Worm (Caenorhabditis elegans) whole organism, mixed stage, embryonic: Measurements from ENCODE around the gene srbc-51.

Experiments used
- M03D4.4 ChIP-seq: sonication (generic microtip); optimal IDR thresholded peaks from 2 replicates; lab custom pipeline; 2017; ENCODE audit warnings: mild to moderate bottlenecking, missing genetic modification characterization, missing compliant biosample characterization
- bed-3 ChIP-seq: fragments of 200-800 bp; sonication (Bioruptor generic); optimal IDR thresholded peaks from 3 replicates; lab custom pipeline; 2018; ENCODE audit warnings: mild to moderate bottlenecking, missing genetic modification characterization, moderate library complexity, missing compliant biosample characterization
- blmp-1 ChIP-seq: fragments of 150-350 bp; optimal IDR thresholded peaks from 2 replicates; lab custom pipeline; 2014; ENCODE audit warnings: missing biosample characterization, missing genetic modification characterization
- ceh-39 ChIP-seq: fragments of 150-350 bp; optimal IDR thresholded peaks from 2 replicates; lab custom pipeline; 2014; ENCODE audit warnings: missing biosample characterization, missing genetic modification characterization
- ceh-43 ChIP-seq: fragments of 200-800 bp; sonication (Bioruptor generic); optimal IDR thresholded peaks from 2 replicates; lab custom pipeline; 2018; ENCODE audit warnings: mild to moderate bottlenecking, missing genetic modification characterization, moderate library complexity, missing compliant biosample characterization
- ceh-83 ChIP-seq: fragments of 200-800 bp; sonication (Bioruptor generic); optimal IDR thresholded peaks from 2 replicates; lab custom pipeline; 2018; ENCODE audit warnings: mild to moderate bottlenecking, missing genetic modification characterization, missing compliant biosample characterization
- ces-1 ChIP-seq: fragments of 150-350 bp; optimal IDR thresholded peaks from 2 replicates; lab custom pipeline; 2014; ENCODE audit warnings: missing biosample characterization, missing genetic modification reagents, missing genetic modification characterization
- cnd-1 ChIP-seq: fragments of 200-800 bp; sonication (Bioruptor generic); optimal IDR thresholded peaks from 2 replicates; lab custom pipeline; 2018; ENCODE audit warnings: mild to moderate bottlenecking, missing genetic modification characterization, missing compliant biosample characterization
- drap-1 ChIP-seq: fragments of 200-800 bp; sonication (Bioruptor generic); optimal IDR thresholded peaks from 3 replicates; lab custom pipeline; 2018; ENCODE audit warnings: mild to moderate bottlenecking, missing genetic modification characterization, missing compliant biosample characterization
- elt-1 ChIP-seq: sonication (generic microtip); optimal IDR thresholded peaks from 2 replicates; lab custom pipeline; 2017; ENCODE audit warnings: missing genetic modification characterization, mild to moderate bottlenecking, missing compliant biosample characterization, antibody characterized with exemption, moderate library complexity, borderline replicate concordance; ENCODE audit not compliant: insufficient read depth
- flh-1 ChIP-seq: fragments of 200-800 bp; sonication (Bioruptor generic); optimal IDR thresholded peaks from 2 replicates; lab custom pipeline; 2018; ENCODE audit warnings: mild to moderate bottlenecking, missing genetic modification characterization, moderate library complexity, missing compliant biosample characterization
- ham-2 ChIP-seq: fragments of 200-800 bp; sonication (Bioruptor generic); optimal IDR thresholded peaks from 2 replicates; lab custom pipeline; 2018; ENCODE audit warnings: mild to moderate bottlenecking, missing genetic modification characterization, missing compliant biosample characterization
- hlh-1 ChIP-seq: fragments of 150-350 bp; optimal IDR thresholded peaks from 2 replicates; lab custom pipeline; 2014; ENCODE audit warnings: missing biosample characterization, missing genetic modification reagents, missing genetic modification characterization
- lin-32 ChIP-seq: fragments of 200-800 bp; sonication (Bioruptor generic); optimal IDR thresholded peaks from 2 replicates; lab custom pipeline; 2018; ENCODE audit warnings: mild to moderate bottlenecking, missing genetic modification characterization, missing compliant biosample characterization
- lsy-2 ChIP-seq: fragments of 150-350 bp; optimal IDR thresholded peaks from 2 replicates; lab custom pipeline; 2014; ENCODE audit warnings: missing biosample characterization, missing genetic modification characterization
- mab-5 ChIP-seq: fragments of 150-350 bp; optimal IDR thresholded peaks from 2 replicates; lab custom pipeline; 2014; ENCODE audit warnings: missing biosample characterization, missing genetic modification characterization
- mep-1 ChIP-seq: fragments of 150-350 bp; optimal IDR thresholded peaks from 2 replicates; lab custom pipeline; 2017; ENCODE audit warnings: missing biosample characterization, missing genetic modification reagents, missing genetic modification characterization, inconsistent platforms
- mls-2 ChIP-seq: sonication (generic microtip); optimal IDR thresholded peaks from 2 replicates; lab custom pipeline; 2016; ENCODE audit warnings: mild to moderate bottlenecking, missing genetic modification characterization, moderate library complexity, missing compliant biosample characterization
- nhr-12 ChIP-seq: fragments of 150-350 bp; optimal IDR thresholded peaks from 2 replicates; lab custom pipeline; 2014; ENCODE audit warnings: missing biosample characterization, missing genetic modification characterization
- nhr-2 ChIP-seq: fragments of 150-350 bp; optimal IDR thresholded peaks from 2 replicates; lab custom pipeline; 2014; ENCODE audit warnings: missing biosample characterization, missing genetic modification characterization
- nhr-237 ChIP-seq: fragments of 150-350 bp; optimal IDR thresholded peaks from 2 replicates; lab custom pipeline; 2014; ENCODE audit warnings: missing biosample characterization, missing genetic modification characterization
- nhr-28 ChIP-seq: fragments of 150-350 bp; optimal IDR thresholded peaks from 2 replicates; lab custom pipeline; 2014; ENCODE audit warnings: missing biosample characterization, missing genetic modification characterization
- nhr-76 ChIP-seq: sonication (generic microtip); optimal IDR thresholded peaks from 2 replicates; lab custom pipeline; 2017; ENCODE audit warnings: missing biosample characterization, missing genetic modification characterization
- pha-4 ChIP-seq: fragments of 150-350 bp; optimal IDR thresholded peaks from 2 replicates; lab custom pipeline; 2018; ENCODE audit warnings: missing biosample characterization, missing genetic modification reagents, missing genetic modification characterization
- sem-2 ChIP-seq: fragments of 200-800 bp; sonication (Bioruptor generic); optimal IDR thresholded peaks from 2 replicates; lab custom pipeline; 2018; ENCODE audit warnings: mild to moderate bottlenecking, missing genetic modification characterization, missing compliant biosample characterization
- snpc-4 ChIP-seq: fragments of 150-350 bp; optimal IDR thresholded peaks from 2 replicates; lab custom pipeline; 2014; ENCODE audit warnings: missing biosample characterization, missing genetic modification characterization
- sptf-1 ChIP-seq: sonication (generic microtip); optimal IDR thresholded peaks from 2 replicates; lab custom pipeline; 2017; ENCODE audit warnings: mild to moderate bottlenecking, missing genetic modification characterization, moderate library complexity, missing compliant biosample characterization
- tbx-8 ChIP-seq: fragments of 200-800 bp; sonication (Bioruptor generic); optimal IDR thresholded peaks from 2 replicates; lab custom pipeline; 2018; ENCODE audit warnings: mild to moderate bottlenecking, missing genetic modification characterization, moderate library complexity, missing compliant biosample characterization
- unc-120 ChIP-seq: sonication (generic microtip); optimal IDR thresholded peaks from 2 replicates; lab custom pipeline; 2017; ENCODE audit warnings: missing genetic modification characterization, missing compliant biosample characterization; ENCODE audit not compliant: poor library complexity, severe bottlenecking
- zip-8 ChIP-seq: fragments of 150-350 bp; optimal IDR thresholded peaks from 2 replicates; lab custom pipeline; 2014; ENCODE audit warnings: missing biosample characterization, missing genetic modification characterization
- ztf-11 ChIP-seq: fragments of 150-350 bp; optimal IDR thresholded peaks from 2 replicates; lab custom pipeline; 2014; ENCODE audit warnings: missing biosample characterization, missing genetic modification characterization

Gene srbc-51

ce11 chrV:15821398-15821797, 4.8 kb upstream of the srbc-51 start, which contains the start of gene srbc-49:
Gene srbc-49, plus strand, starts transcription at chrV:15821698.
- TF ChIP-seq ceh-83 (GFP tag; lab: Kevin White, UChicago) (no peak), ces-1 (GFP tag; lab: Kevin White, UChicago) (no peak), pha-4 (tag; lab: Kevin White, UChicago) (no peak), lin-32 (no peak), ceh-43 (GFP tag; lab: Kevin White, UChicago) (no peak), ceh-39 (tag; lab: Kevin White, UChicago) (no peak), blmp-1 (no peak), zip-8 (tag; lab: Kevin White, UChicago) (no peak), nhr-2 (no peak), snpc-4 (tag; lab: Kevin White, UChicago) (no peak), unc-120 (tag; lab: Kevin White, UChicago) (no peak), ham-2 (GFP tag; lab: Kevin White, UChicago) (no peak), hlh-1 (tag; lab: Kevin White, UChicago) (no peak), nhr-28 (no peak), M03D4.4 (tag; lab: Kevin White, UChicago) (no peak), ztf-11 (tag; lab: Kevin White, UChicago) (no peak)

ce11 chrV:15824866-15825265, 1.3 kb upstream of the srbc-51 start, which contains the start of gene srbc-50:
Gene srbc-50, minus strand, starts transcription at chrV:15824966.
- no peak for TF ChIP-seq cnd-1
- no peak for TF ChIP-seq M03D4.4 (tag; lab: Kevin White, UChicago)
- TF ChIP-seq ceh-43 (GFP tag; lab: Kevin White, UChicago) = no peak
- no peak for TF ChIP-seq nhr-28
- no peak for TF ChIP-seq ham-2 (GFP tag; lab: Kevin White, UChicago)
- TF ChIP-seq zip-8 (tag; lab: Kevin White, UChicago) = no peak
- no peak for TF ChIP-seq nhr-12 (tag; lab: Kevin White, UChicago)
- no peak for TF ChIP-seq tbx-8 (GFP tag; lab: Kevin White, UChicago)
- no peak for TF ChIP-seq sem-2 (GFP tag; lab: Kevin White, UChicago)
- TF ChIP-seq nhr-2 = no peak

ce11 chrV:15829907-15830306, 3.7 kb downstream of the srbc-51 start, which contains the start of gene srbc-55:
Gene srbc-55, minus strand, starts transcription at chrV:15830007.
- TF ChIP-seq ceh-39 (tag; lab: Kevin White, UChicago) (no peak), mls-2 (tag; lab: Kevin White, UChicago) (no peak), nhr-76 (tag; lab: Kevin White, UChicago) (no peak), drap-1 (no peak), ceh-43 (GFP tag; lab: Kevin White, UChicago) (no peak), hlh-1 (tag; lab: Kevin White, UChicago) (no peak), nhr-28 (no peak)
- TF ChIP-seq, all 35 proteins: peak for 0

ce11 chrV:15831586-15831985, 5.4 kb downstream of the srbc-51 start, which contains the start of gene srbc-56:
Gene srbc-56, minus strand, starts transcription at chrV:15831686.
- no peak for TF ChIP-seq pha-4 (tag; lab: Kevin White, UChicago)
- no peak for TF ChIP-seq elt-1 (tag; lab: Kevin White, UChicago)
- TF ChIP-seq nhr-76 (tag; lab: Kevin White, UChicago) = no peak
- TF ChIP-seq ceh-43 (GFP tag; lab: Kevin White, UChicago) = no peak
- no peak for TF ChIP-seq nhr-12 (tag; lab: Kevin White, UChicago)
- TF ChIP-seq mep-1 = no peak
- TF ChIP-seq lin-32 = no peak
- no peak for TF ChIP-seq cnd-1
- no peak for TF ChIP-seq ztf-11 (tag; lab: Kevin White, UChicago)
- TF ChIP-seq unc-120 (tag; lab: Kevin White, UChicago) = no peak
- no peak for TF ChIP-seq sptf-1 (tag; lab: Kevin White, UChicago)
- TF ChIP-seq nhr-2 = no peak
- no peak for TF ChIP-seq hlh-1 (tag; lab: Kevin White, UChicago)
- TF ChIP-seq, all 35 proteins: peak for 0

- TF ChIP-seq nhr-28 (no peak), bed-3 (GFP tag; lab: Kevin White, UChicago) (no peak), ceh-83 (GFP tag; lab: Kevin White, UChicago) (no peak), zip-8 (tag; lab: Kevin White, UChicago) (no peak), ztf-11 (tag; lab: Kevin White, UChicago) (no peak), sptf-1 (tag; lab: Kevin White, UChicago) (no peak), mab-5 (tag; lab: Kevin White, UChicago) (no peak), ces-1 (GFP tag; lab: Kevin White, UChicago) (no peak), flh-1 (no peak), mls-2 (tag; lab: Kevin White, UChicago) (no peak), M03D4.4 (tag; lab: Kevin White, UChicago) (no peak), mep-1 (no peak), nhr-2 (no peak), drap-1 (no peak), tbx-8 (GFP tag; lab: Kevin White, UChicago) (no peak), lsy-2 (tag; lab: Kevin White, UChicago) (no peak), blmp-1 (no peak), nhr-237 (tag; lab: Kevin White, UChicago) (no peak)
Observed at ce11 chrV:15833622-15834021, 7.4 kb downstream of the srbc-51 start, which contains the start of gene srbc-54. Gene srbc-54, minus strand, starts transcription at chrV:15833722.
